Worm (Caenorhabditis elegans) whole organism, young adult: ENCODE data around the gene srsx-7.

Source experiments
- B0336.3 ChIP-seq: fragments of 200-800 bp; sonication (Bioruptor generic); IDR thresholded peaks from 2 replicates; pipeline ENCODE4 v1.3.6; 2022; ENCODE audit warnings: missing genetic modification characterization, missing compliant biosample characterization
- C06A6.2 ChIP-seq: fragments of 200-800 bp; sonication (Bioruptor generic); conservative IDR thresholded peaks from 2 replicates; pipeline ENCODE4 v1.3.6; 2022; ENCODE audit warnings: missing genetic modification characterization, missing compliant biosample characterization
- F23B12.7 ChIP-seq: sonication (generic microtip); optimal IDR thresholded peaks from 2 replicates; lab custom pipeline; 2017; ENCODE audit warnings: missing genetic modification characterization, mild to moderate bottlenecking, missing compliant biosample characterization, antibody characterized with exemption, moderate library complexity; ENCODE audit not compliant: insufficient read depth
- Y56A3A.18 ChIP-seq: fragments of 200-800 bp; sonication (Bioruptor generic); IDR thresholded peaks from 2 replicates; pipeline ENCODE4 v1.3.6; 2022; ENCODE audit warnings: missing genetic modification reagents, missing genetic modification characterization, missing compliant biosample characterization
- ceh-100 ChIP-seq: fragments of 200-800 bp; sonication (Bioruptor generic); IDR thresholded peaks from 2 replicates; pipeline ENCODE4 v1.3.6; 2022; ENCODE audit warnings: missing genetic modification reagents, missing genetic modification characterization, missing compliant biosample characterization
- ceh-79 ChIP-seq: sonication (generic microtip); optimal IDR thresholded peaks from 2 replicates; lab custom pipeline; 2017; ENCODE audit warnings: mild to moderate bottlenecking, missing genetic modification characterization, missing compliant biosample characterization
- dpl-1 ChIP-seq: fragments of 150-350 bp; optimal IDR thresholded peaks from 2 replicates; lab custom pipeline; 2014; ENCODE audit warnings: missing biosample characterization, missing genetic modification reagents, missing genetic modification characterization
- ekl-4 ChIP-seq: fragments of 200-800 bp; sonication (Bioruptor generic); IDR thresholded peaks from 2 replicates; pipeline ENCODE4 v1.3.6; 2022; ENCODE audit warnings: missing genetic modification reagents, missing genetic modification characterization, missing compliant biosample characterization
- sea-2 ChIP-seq: fragments of 200-800 bp; sonication (Bioruptor generic); IDR thresholded peaks from 2 replicates; pipeline ENCODE4 v1.3.6; 2022; ENCODE audit warnings: missing genetic modification characterization, missing compliant biosample characterization
- snpc-1.1 ChIP-seq: sonication (generic microtip); optimal IDR thresholded peaks from 2 replicates; lab custom pipeline; 2017; ENCODE audit warnings: missing genetic modification characterization, mild to moderate bottlenecking, missing compliant biosample characterization, antibody characterized with exemption, moderate library complexity, missing genotype, missing genetic modification reagents; ENCODE audit not compliant: insufficient read depth

- no peak for TF ChIP-seq ekl-4
- TF ChIP-seq dpl-1 (GFP tag; lab: Kevin White, UChicago): no peak
- TF ChIP-seq F23B12.7 (tag; lab: Kevin White, UChicago): no peak
- no peak for TF ChIP-seq Y56A3A.18 (GFP tag; lab: Robert Waterston, UW)
- TF ChIP-seq sea-2 (GFP tag; lab: Robert Waterston, UW): no peak
- no peak for TF ChIP-seq snpc-1.1 (tag; lab: Kevin White, UChicago)
- TF ChIP-seq C06A6.2 (GFP tag; lab: Robert Waterston, UW): no peak
- no peak for TF ChIP-seq ceh-79 (tag; lab: Kevin White, UChicago)
- TF ChIP-seq ceh-100 (GFP tag; lab: Robert Waterston, UW): no peak
- no peak for TF ChIP-seq B0336.3
Observed at ce11 chrV:7888036-7888435, 37.5 kb upstream of the srsx-7 start.
